Worm (Caenorhabditis elegans) whole organism, L3 larva: ENCODE results near the gene C14A6.3.

Experiments used
- R02D3.7 ChIP-seq: fragments of 150-350 bp; optimal IDR thresholded peaks from 2 replicates; lab custom pipeline; 2014; ENCODE audit warnings: missing biosample characterization, missing genetic modification characterization
- ZK546.5 ChIP-seq: sonication (generic microtip); optimal IDR thresholded peaks from 2 replicates; lab custom pipeline; 2017; ENCODE audit warnings: missing biosample characterization, missing genetic modification characterization
- ama-1 ChIP-seq: fragments of 150-350 bp; optimal IDR thresholded peaks from 2 replicates; lab custom pipeline; 2018
- ceh-16 ChIP-seq: sonication (generic microtip); optimal IDR thresholded peaks from 2 replicates; lab custom pipeline; 2017; ENCODE audit warnings: missing biosample characterization, missing genetic modification characterization
- ceh-28 ChIP-seq: fragments of 150-350 bp; optimal IDR thresholded peaks from 2 replicates; lab custom pipeline; 2014; ENCODE audit warnings: missing biosample characterization, missing genetic modification reagents, missing genetic modification characterization
- ceh-82 ChIP-seq: fragments of 150-350 bp; optimal IDR thresholded peaks from 2 replicates; lab custom pipeline; 2014; ENCODE audit warnings: missing biosample characterization, missing genetic modification characterization
- ceh-9 ChIP-seq: sonication (generic microtip); optimal IDR thresholded peaks from 2 replicates; lab custom pipeline; 2018; ENCODE audit warnings: missing biosample characterization, missing genetic modification characterization
- egl-27 ChIP-seq: sonication (generic microtip); optimal IDR thresholded peaks from 4 replicates; lab custom pipeline; 2017; ENCODE audit warnings: missing biosample characterization, missing genetic modification reagents, missing genetic modification characterization
- egl-5 ChIP-seq: fragments of 150-350 bp; optimal IDR thresholded peaks from 2 replicates; lab custom pipeline; 2017; ENCODE audit warnings: missing biosample characterization, missing genetic modification reagents, missing genetic modification characterization, inconsistent platforms
- elt-1 ChIP-seq: fragments of 150-350 bp; optimal IDR thresholded peaks from 2 replicates; lab custom pipeline; 2014; ENCODE audit warnings: missing biosample characterization, missing genetic modification characterization
- elt-2 ChIP-seq: sonication (generic microtip); optimal IDR thresholded peaks from 2 replicates; lab custom pipeline; 2016; ENCODE audit warnings: missing genetic modification reagents, mild to moderate bottlenecking, missing genetic modification characterization, missing compliant biosample characterization
- eor-1 ChIP-seq, 2 experiments: fragments of 150-350 bp; optimal IDR thresholded peaks; 2 replicates each; lab custom pipeline; 2014 to 2018; ENCODE audit warnings: missing biosample characterization in 2 of 2, missing genetic modification characterization in 2 of 2
- fkh-10 ChIP-seq: sonication (generic microtip); optimal IDR thresholded peaks from 2 replicates; lab custom pipeline; 2017; ENCODE audit warnings: missing biosample characterization, missing genetic modification reagents, missing genetic modification characterization
- fkh-2 ChIP-seq: fragments of 150-350 bp; optimal IDR thresholded peaks from 2 replicates; lab custom pipeline; 2014; ENCODE audit warnings: missing biosample characterization, missing genetic modification reagents, missing genetic modification characterization
- fos-1 ChIP-seq: fragments of 150-350 bp; optimal IDR thresholded peaks from 2 replicates; lab custom pipeline; 2014; ENCODE audit warnings: missing biosample characterization, missing genetic modification characterization
- hmg-11 ChIP-seq: sonication (generic microtip); optimal IDR thresholded peaks from 2 replicates; lab custom pipeline; 2016; ENCODE audit warnings: missing genetic modification characterization, missing compliant biosample characterization
- jun-1 ChIP-seq: fragments of 150-350 bp; optimal IDR thresholded peaks from 2 replicates; lab custom pipeline; 2014; ENCODE audit warnings: missing biosample characterization, missing genetic modification reagents, missing genetic modification characterization
- lin-15B ChIP-seq: fragments of 150-350 bp; optimal IDR thresholded peaks from 2 replicates; lab custom pipeline; 2014; ENCODE audit warnings: missing biosample characterization, missing genetic modification characterization
- lin-39 ChIP-seq: fragments of 150-350 bp; optimal IDR thresholded peaks from 2 replicates; lab custom pipeline; 2018; ENCODE audit warnings: missing biosample characterization, missing genetic modification reagents, missing genetic modification characterization
- mdl-1 ChIP-seq: fragments of 150-350 bp; optimal IDR thresholded peaks from 2 replicates; lab custom pipeline; 2014; ENCODE audit warnings: missing biosample characterization, missing genetic modification characterization
- nfya-1 ChIP-seq: sonication (generic microtip); optimal IDR thresholded peaks from 2 replicates; lab custom pipeline; 2017; ENCODE audit warnings: missing genetic modification characterization, mild to moderate bottlenecking, missing compliant biosample characterization, antibody characterized with exemption, moderate library complexity; ENCODE audit not compliant: insufficient read depth
- nhr-11 ChIP-seq: fragments of 150-350 bp; optimal IDR thresholded peaks from 2 replicates; lab custom pipeline; 2014; ENCODE audit warnings: missing biosample characterization, missing genetic modification characterization
- nhr-23 ChIP-seq: fragments of 150-350 bp; optimal IDR thresholded peaks from 2 replicates; lab custom pipeline; 2014; ENCODE audit warnings: missing biosample characterization, missing genetic modification reagents, missing genetic modification characterization
- nhr-25 ChIP-seq: sonication (generic microtip); optimal IDR thresholded peaks from 2 replicates; lab custom pipeline; 2017; ENCODE audit warnings: missing biosample characterization, missing genetic modification characterization
- nhr-28 ChIP-seq: fragments of 150-350 bp; optimal IDR thresholded peaks from 2 replicates; lab custom pipeline; 2014; ENCODE audit warnings: missing biosample characterization, missing genetic modification characterization
- nhr-43 ChIP-seq: sonication (generic microtip); optimal IDR thresholded peaks from 2 replicates; lab custom pipeline; 2016; ENCODE audit warnings: mild to moderate bottlenecking, missing genetic modification characterization, missing compliant biosample characterization; ENCODE audit not compliant: poor library complexity, severe bottlenecking
- nhr-67 ChIP-seq: fragments of 150-350 bp; optimal IDR thresholded peaks from 2 replicates; lab custom pipeline; 2014; ENCODE audit warnings: missing biosample characterization, missing genetic modification characterization
- nhr-77 ChIP-seq: fragments of 150-350 bp; optimal IDR thresholded peaks from 2 replicates; lab custom pipeline; 2014; ENCODE audit warnings: missing biosample characterization, missing genetic modification characterization
- pqm-1 ChIP-seq: fragments of 150-350 bp; optimal IDR thresholded peaks from 2 replicates; lab custom pipeline; 2017; ENCODE audit warnings: missing biosample characterization, missing genetic modification characterization, inconsistent platforms
- sea-2 ChIP-seq: fragments of 150-350 bp; sonication (generic microtip); optimal IDR thresholded peaks from 4 replicates; lab custom pipeline; 2014; ENCODE audit warnings: missing biosample characterization, missing genetic modification reagents, missing genetic modification characterization
- skn-1 ChIP-seq: fragments of 150-350 bp; optimal IDR thresholded peaks from 2 replicates; lab custom pipeline; 2014; ENCODE audit warnings: missing biosample characterization, missing genetic modification characterization
- snpc-4 ChIP-seq: fragments of 150-350 bp; optimal IDR thresholded peaks from 2 replicates; lab custom pipeline; 2014; ENCODE audit warnings: missing biosample characterization, missing genetic modification characterization
- tbx-2 ChIP-seq: sonication (generic microtip); optimal IDR thresholded peaks from 2 replicates; lab custom pipeline; 2016; ENCODE audit warnings: mild to moderate bottlenecking, missing genetic modification characterization, missing compliant biosample characterization
- zag-1 ChIP-seq: fragments of 150-350 bp; optimal IDR thresholded peaks from 2 replicates; lab custom pipeline; 2014; ENCODE audit warnings: missing biosample characterization, missing genetic modification characterization
- ztf-4 ChIP-seq: fragments of 150-350 bp; optimal IDR thresholded peaks from 2 replicates; lab custom pipeline; 2014; ENCODE audit warnings: missing biosample characterization, missing genetic modification characterization

Gene C14A6.3

DNA sequence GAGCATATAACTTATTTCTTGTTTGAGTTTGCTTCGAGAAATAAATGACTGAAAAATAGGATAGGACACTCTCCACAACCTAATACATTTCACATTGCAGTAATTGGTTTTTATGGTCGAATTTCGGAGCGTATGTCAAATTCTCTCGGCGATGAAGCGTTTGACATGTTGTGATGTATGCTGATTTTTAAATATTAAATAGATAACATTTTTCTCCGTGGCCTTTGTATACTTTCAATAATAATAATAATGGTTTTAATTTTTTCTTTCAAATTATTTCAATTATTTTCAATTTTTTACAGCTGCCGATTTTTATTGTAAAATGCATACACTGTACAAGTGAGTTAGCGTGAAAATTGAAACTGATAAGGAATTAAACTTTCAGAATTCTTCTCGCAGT is at the start of gene C14A6.3:
Gene C14A6.3, plus strand, starts transcription at position 301 of the 400 bp plus-strand sequence.
- TF ChIP-seq R02D3.7 (no peak), nhr-25 (tag; lab: Kevin White, UChicago) (no peak), nhr-43 (tag; lab: Kevin White, UChicago) (no peak), fkh-10 (GFP tag; lab: Kevin White, UChicago) (no peak), pqm-1 (no peak), nfya-1 (tag; lab: Kevin White, UChicago) (no peak), ZK546.5 (no peak), jun-1 (tag; lab: Kevin White, UChicago) (no peak), lin-15B (tag; lab: Kevin White, UChicago) (no peak), ama-1 (no peak), egl-5 (tag; lab: Kevin White, UChicago) (no peak), mdl-1 (no peak), nhr-23 (tag; lab: Kevin White, UChicago) (no peak)

DNA sequence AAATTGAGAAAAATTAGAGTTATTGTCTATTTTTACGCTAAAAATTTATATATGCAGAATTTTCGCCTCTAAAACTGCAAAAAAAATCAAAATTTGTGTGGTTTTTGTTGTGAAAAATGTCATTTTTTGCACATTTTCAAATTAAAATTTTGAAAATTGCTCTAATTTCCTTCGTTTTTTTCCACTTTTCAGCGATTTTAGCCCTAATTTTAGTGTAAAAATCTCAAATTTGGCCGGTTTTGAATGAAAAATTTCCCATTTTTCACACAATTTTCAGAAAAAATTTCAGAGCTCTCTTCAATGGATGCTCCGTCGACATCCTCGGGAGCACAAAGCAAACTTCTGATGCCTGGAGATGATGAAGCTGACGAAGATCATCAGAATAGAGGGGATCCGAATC is 47.8 kb upstream of the C14A6.3 start, which contains the start of gene par-4:
Gene par-4, plus strand, starts transcription at position 301 of the 400 bp plus-strand sequence.
- TF ChIP-seq nfya-1 (tag; lab: Kevin White, UChicago) = no peak
- no peak for TF ChIP-seq elt-2
- TF ChIP-seq lin-39 = no peak
- TF ChIP-seq nhr-28 (tag; lab: Kevin White, UChicago) = no peak
- TF ChIP-seq nhr-25 (tag; lab: Kevin White, UChicago) = no peak
- TF ChIP-seq ceh-16 (tag; lab: Kevin White, UChicago) = no peak
- no peak for TF ChIP-seq nhr-77 (tag; lab: Kevin White, UChicago)
- TF ChIP-seq R02D3.7 = no peak
- no peak for TF ChIP-seq skn-1 (tag; lab: Kevin White, UChicago)
- no peak for TF ChIP-seq eor-1 (tag; optimal IDR thresholded peaks at IDR 0.05; lab: Kevin White, UChicago)
- TF ChIP-seq ceh-9 (tag; lab: Kevin White, UChicago) = no peak
- TF ChIP-seq ama-1 = no peak
- TF ChIP-seq elt-1 (tag; lab: Kevin White, UChicago) = no peak
- TF ChIP-seq nhr-67 = no peak
- no peak for TF ChIP-seq snpc-4
- TF ChIP-seq nhr-11 = no peak
- no peak for TF ChIP-seq nhr-43 (tag; lab: Kevin White, UChicago)
- TF ChIP-seq tbx-2 (tag; lab: Kevin White, UChicago) = no peak
- no peak for TF ChIP-seq zag-1 (tag; lab: Kevin White, UChicago)
- TF ChIP-seq ztf-4 (tag; lab: Kevin White, UChicago) = no peak
- TF ChIP-seq, all 47 proteins: peak for 0

DNA sequence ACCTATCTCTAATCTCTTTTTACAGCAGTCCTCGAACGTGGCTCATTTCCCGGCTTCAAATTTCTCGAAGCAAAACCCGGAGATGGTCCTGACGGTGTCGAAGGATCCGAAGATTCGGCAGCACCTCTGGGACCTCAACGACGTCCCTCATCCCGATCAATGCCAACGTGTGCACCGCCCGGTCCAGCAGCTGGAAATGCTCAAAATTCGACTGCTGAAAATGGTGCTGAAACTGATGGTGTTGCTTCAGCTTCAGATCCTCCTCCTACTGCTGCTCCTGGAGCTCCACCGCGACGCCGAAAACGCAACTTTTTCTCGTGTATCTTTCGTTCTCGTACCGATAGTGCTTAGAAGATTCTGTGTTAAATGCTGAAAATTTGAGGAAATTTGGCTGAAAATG is 40.1 kb upstream of the C14A6.3 start:
- TF ChIP-seq fos-1 (tag; lab: Kevin White, UChicago) = no peak
- TF ChIP-seq nhr-25 (tag; lab: Kevin White, UChicago) = no peak
- TF ChIP-seq sea-2 (GFP tag; lab: Kevin White, UChicago) = no peak
- TF ChIP-seq hmg-11 = no peak
- TF ChIP-seq skn-1 (tag; lab: Kevin White, UChicago) = no peak
- TF ChIP-seq ceh-28 = no peak
- TF ChIP-seq tbx-2 (tag; lab: Kevin White, UChicago) = no peak
- no peak for TF ChIP-seq elt-1 (tag; lab: Kevin White, UChicago)
- TF ChIP-seq nhr-67 = no peak
- TF ChIP-seq pqm-1 = no peak
- no peak for TF ChIP-seq egl-5 (tag; lab: Kevin White, UChicago)
- no peak for TF ChIP-seq lin-15B (tag; lab: Kevin White, UChicago)
- TF ChIP-seq egl-27 (tag; lab: Kevin White, UChicago) = no peak

DNA sequence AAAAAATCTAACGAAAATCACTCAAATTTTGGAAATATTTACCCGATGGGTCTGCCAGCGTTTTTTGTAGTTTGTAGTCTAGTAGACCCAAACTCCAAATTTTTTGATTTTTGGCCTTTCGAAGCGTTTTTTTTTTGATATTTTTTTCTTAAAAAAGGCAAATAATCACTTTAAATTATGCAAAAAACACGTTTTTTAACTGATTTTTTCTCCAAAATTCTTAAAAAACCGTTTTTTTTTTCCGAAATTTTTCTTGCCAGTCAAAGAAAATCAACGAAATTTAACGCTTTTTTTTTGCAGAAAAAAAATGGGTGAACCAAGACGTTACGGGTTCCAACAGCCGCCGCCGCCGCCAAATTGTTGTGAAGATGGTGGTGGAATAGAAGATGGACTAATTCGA is 38.2 kb upstream of the C14A6.3 start, which contains the start of gene Y37H2A.1:
Gene Y37H2A.1, plus strand, starts transcription at position 301 of the 400 bp plus-strand sequence.
- TF ChIP-seq eor-1 (tag; optimal IDR thresholded peaks at IDR 0.05; lab: Kevin White, UChicago) (no peak), ceh-82 (tag; lab: Kevin White, UChicago) (no peak), zag-1 (tag; lab: Kevin White, UChicago) (no peak), snpc-4 (no peak), ceh-9 (tag; lab: Kevin White, UChicago) (no peak), elt-1 (tag; lab: Kevin White, UChicago) (no peak), fkh-2 (no peak), ceh-16 (tag; lab: Kevin White, UChicago) (no peak), hmg-11 (no peak), ama-1 (no peak), elt-2 (no peak), pqm-1 (no peak)
